Worm (Caenorhabditis elegans) whole organism, young adult: Measurements from ENCODE around the gene nmur-1.
A peak's percentile ranks its signal among the peaks of the same experiment; 100 is the strongest.

Experiments used
- B0336.3 ChIP-seq: fragments of 200-800 bp; sonication (Bioruptor generic); IDR thresholded peaks from 2 replicates; pipeline ENCODE4 v1.3.6; 2022; ENCODE audit warnings: missing genetic modification characterization, missing compliant biosample characterization
- C06A6.2 ChIP-seq: fragments of 200-800 bp; sonication (Bioruptor generic); conservative IDR thresholded peaks from 2 replicates; pipeline ENCODE4 v1.3.6; 2022; ENCODE audit warnings: missing genetic modification characterization, missing compliant biosample characterization
- C17E4.6 ChIP-seq: fragments of 200-800 bp; sonication (Bioruptor generic); IDR thresholded peaks from 2 replicates; pipeline ENCODE4 v1.3.6; 2022; ENCODE audit warnings: missing genetic modification reagents, missing genetic modification characterization, missing compliant biosample characterization
- F22D6.2 ChIP-seq: sonication (generic microtip); optimal IDR thresholded peaks from 2 replicates; lab custom pipeline; 2016; ENCODE audit warnings: mild to moderate bottlenecking, missing genetic modification characterization, missing compliant biosample characterization
- F23B12.7 ChIP-seq: sonication (generic microtip); optimal IDR thresholded peaks from 2 replicates; lab custom pipeline; 2017; ENCODE audit warnings: missing genetic modification characterization, mild to moderate bottlenecking, missing compliant biosample characterization, antibody characterized with exemption, moderate library complexity; ENCODE audit not compliant: insufficient read depth
- F37B4.10 ChIP-seq: fragments of 200-800 bp; sonication (Bioruptor generic); IDR thresholded peaks from 2 replicates; pipeline ENCODE4 v1.3.6; 2022; ENCODE audit warnings: missing genetic modification characterization, missing compliant biosample characterization
- F57C9.4 ChIP-seq: sonication (generic microtip); optimal IDR thresholded peaks from 2 replicates; lab custom pipeline; 2017; ENCODE audit warnings: mild to moderate bottlenecking, missing genetic modification characterization, missing compliant biosample characterization
- T07F8.4 ChIP-seq: sonication (generic microtip); optimal IDR thresholded peaks from 2 replicates; lab custom pipeline; 2016; ENCODE audit warnings: mild to moderate bottlenecking, missing genetic modification characterization, moderate library complexity, missing compliant biosample characterization
- Y79H2A.3 ChIP-seq: fragments of 200-800 bp; sonication (Bioruptor generic); conservative IDR thresholded peaks from 2 replicates; pipeline ENCODE4 v1.3.6; 2022; ENCODE audit warnings: missing genetic modification reagents, missing genetic modification characterization, missing compliant biosample characterization
- Y95B8A.8 ChIP-seq: fragments of 200-800 bp; sonication (Bioruptor generic); IDR thresholded peaks from 2 replicates; pipeline ENCODE4 v1.3.6; 2022; ENCODE audit warnings: missing genetic modification reagents, missing genetic modification characterization, missing compliant biosample characterization
- aptf-3 ChIP-seq: fragments of 200-800 bp; sonication (Bioruptor generic); IDR thresholded peaks from 2 replicates; pipeline ENCODE4 v1.3.6; 2022; ENCODE audit warnings: missing genetic modification characterization, missing compliant biosample characterization
- attf-6 ChIP-seq: fragments of 200-800 bp; sonication (Bioruptor generic); IDR thresholded peaks from 2 replicates; pipeline ENCODE4 v1.3.6; 2022; ENCODE audit warnings: missing genetic modification reagents, missing genetic modification characterization, missing compliant biosample characterization
- bed-1 ChIP-seq: fragments of 200-800 bp; sonication (Bioruptor generic); IDR thresholded peaks from 2 replicates; pipeline ENCODE4 v1.3.6; 2022; ENCODE audit warnings: missing genetic modification reagents, missing genetic modification characterization, missing compliant biosample characterization
- bed-2 ChIP-seq: fragments of 200-800 bp; sonication (Bioruptor generic); IDR thresholded peaks from 2 replicates; pipeline ENCODE4 v1.3.6; 2022; ENCODE audit warnings: missing genetic modification reagents, missing genetic modification characterization, missing compliant biosample characterization
- cebp-2 ChIP-seq: fragments of 200-800 bp; sonication (Bioruptor generic); IDR thresholded peaks from 2 replicates; pipeline ENCODE4 v1.3.6; 2022; ENCODE audit warnings: missing genetic modification characterization, missing compliant biosample characterization
- ceh-100 ChIP-seq: fragments of 200-800 bp; sonication (Bioruptor generic); IDR thresholded peaks from 2 replicates; pipeline ENCODE4 v1.3.6; 2022; ENCODE audit warnings: missing genetic modification reagents, missing genetic modification characterization, missing compliant biosample characterization
- egl-18 ChIP-seq: fragments of 200-800 bp; sonication (Bioruptor generic); IDR thresholded peaks from 2 replicates; pipeline ENCODE4 v1.3.6; 2022; ENCODE audit warnings: missing genetic modification reagents, missing genetic modification characterization, missing compliant biosample characterization
- egl-44 ChIP-seq: fragments of 200-800 bp; sonication (Bioruptor generic); IDR thresholded peaks from 2 replicates; pipeline ENCODE4 v1.3.6; 2022; ENCODE audit warnings: missing genetic modification reagents, missing genetic modification characterization, missing compliant biosample characterization
- egrh-3 ChIP-seq: fragments of 200-800 bp; sonication (Bioruptor generic); IDR thresholded peaks from 2 replicates; pipeline ENCODE4 v1.3.6; 2022; ENCODE audit warnings: missing genetic modification reagents, missing genetic modification characterization, missing compliant biosample characterization
- hlh-12 ChIP-seq: sonication (generic microtip); optimal IDR thresholded peaks from 2 replicates; lab custom pipeline; 2016; ENCODE audit warnings: missing genetic modification characterization, missing compliant biosample characterization
- hlh-26 ChIP-seq: fragments of 200-800 bp; sonication (Bioruptor generic); conservative IDR thresholded peaks from 2 replicates; pipeline ENCODE4 v1.3.6; 2022; ENCODE audit warnings: missing genetic modification reagents, missing genetic modification characterization, missing compliant biosample characterization
- hrde-1 ChIP-seq: sonication (generic microtip); optimal IDR thresholded peaks from 2 replicates; lab custom pipeline; 2016; ENCODE audit warnings: missing genetic modification characterization, mild to moderate bottlenecking, missing compliant biosample characterization, moderate library complexity, missing genotype, missing genetic modification reagents, borderline replicate concordance
- let-526 ChIP-seq: fragments of 200-800 bp; sonication (Bioruptor generic); IDR thresholded peaks from 2 replicates; pipeline ENCODE4 v1.3.6; 2022; ENCODE audit warnings: missing genetic modification reagents, missing genetic modification characterization, missing compliant biosample characterization
- lin-26 ChIP-seq: fragments of 200-800 bp; sonication (Bioruptor generic); IDR thresholded peaks from 2 replicates; pipeline ENCODE4 v1.3.6; 2022; ENCODE audit warnings: missing genetic modification reagents, missing genetic modification characterization, missing compliant biosample characterization
- lin-35 ChIP-seq, 3 experiments: fragments of 150-350 bp in 2 of 3; sonication (generic microtip) in 1 of 3; optimal IDR thresholded peaks; 2 replicates each; lab custom pipeline; 2014 to 2018; ENCODE audit warnings: missing biosample characterization in 3 of 3, missing genetic modification characterization in 3 of 3, missing genetic modification reagents in 3 of 3
- lin-54 ChIP-seq: fragments of 200-800 bp; sonication (Bioruptor generic); optimal IDR thresholded peaks from 2 replicates; lab custom pipeline; 2018; ENCODE audit warnings: mild to moderate bottlenecking, missing genetic modification characterization, missing compliant biosample characterization
- lsy-27 ChIP-seq: sonication (generic microtip); optimal IDR thresholded peaks from 2 replicates; lab custom pipeline; 2017; ENCODE audit warnings: missing genetic modification characterization, mild to moderate bottlenecking, missing compliant biosample characterization, antibody characterized with exemption, missing genotype, borderline replicate concordance; ENCODE audit not compliant: insufficient read depth
- nfyb-1 ChIP-seq: fragments of 200-800 bp; sonication (Bioruptor generic); IDR thresholded peaks from 2 replicates; pipeline ENCODE4 v1.3.6; 2022; ENCODE audit warnings: missing genetic modification reagents, missing genetic modification characterization, missing compliant biosample characterization
- nhr-90 ChIP-seq: sonication (generic microtip); optimal IDR thresholded peaks from 2 replicates; lab custom pipeline; 2016; ENCODE audit warnings: missing genotype, mild to moderate bottlenecking, missing genetic modification characterization, missing compliant biosample characterization
- repo-1 ChIP-seq: sonication (generic microtip); optimal IDR thresholded peaks from 2 replicates; lab custom pipeline; 2017; ENCODE audit warnings: mild to moderate bottlenecking, missing genetic modification characterization, missing compliant biosample characterization
- rpc-1 ChIP-seq, 2 experiments: fragments of 150-350 bp in 1 of 2; sonication (generic microtip) in 1 of 2; optimal IDR thresholded peaks; 2 replicates each; lab custom pipeline; 2014 to 2018; ENCODE audit warnings: missing biosample characterization in 1 of 2, missing genetic modification characterization in 1 of 2, missing genetic modification reagents in 1 of 2, missing genotype in 1 of 2
- sea-2 ChIP-seq: fragments of 200-800 bp; sonication (Bioruptor generic); IDR thresholded peaks from 2 replicates; pipeline ENCODE4 v1.3.6; 2022; ENCODE audit warnings: missing genetic modification characterization, missing compliant biosample characterization
- snpc-1.3 ChIP-seq: sonication (generic microtip); optimal IDR thresholded peaks from 2 replicates; lab custom pipeline; 2017; ENCODE audit warnings: missing genetic modification characterization, mild to moderate bottlenecking, missing compliant biosample characterization, antibody characterized with exemption, moderate library complexity, missing genotype, missing genetic modification reagents; ENCODE audit not compliant: insufficient read depth
- snpc-3.4 ChIP-seq: sonication (generic microtip); optimal IDR thresholded peaks from 2 replicates; lab custom pipeline; 2017; ENCODE audit warnings: missing genetic modification characterization, mild to moderate bottlenecking, missing compliant biosample characterization, antibody characterized with exemption, moderate library complexity, missing genotype, missing genetic modification reagents
- somi-1 ChIP-seq: fragments of 200-800 bp; sonication (Bioruptor generic); optimal IDR thresholded peaks from 2 replicates; lab custom pipeline; 2018; ENCODE audit warnings: mild to moderate bottlenecking, missing genetic modification characterization, missing compliant biosample characterization
- tlf-1 ChIP-seq: fragments of 200-800 bp; sonication (Bioruptor generic); optimal IDR thresholded peaks from 2 replicates; lab custom pipeline; 2018; ENCODE audit warnings: mild to moderate bottlenecking, missing genetic modification characterization, missing compliant biosample characterization
- unc-62 ChIP-seq: fragments of 150-350 bp; optimal IDR thresholded peaks from 2 replicates; lab custom pipeline; 2014; ENCODE audit warnings: missing biosample characterization, missing genetic modification reagents, missing genetic modification characterization
- xnd-1 ChIP-seq: sonication (generic microtip); optimal IDR thresholded peaks from 2 replicates; lab custom pipeline; 2016; ENCODE audit warnings: missing genotype, missing genetic modification reagents, missing genetic modification characterization, missing compliant biosample characterization
- zfh-2 ChIP-seq: fragments of 200-800 bp; sonication (Bioruptor generic); conservative IDR thresholded peaks from 2 replicates; pipeline ENCODE4 v1.3.6; 2022; ENCODE audit warnings: missing genetic modification reagents, missing genetic modification characterization, missing compliant biosample characterization

Gene nmur-1

DNA sequence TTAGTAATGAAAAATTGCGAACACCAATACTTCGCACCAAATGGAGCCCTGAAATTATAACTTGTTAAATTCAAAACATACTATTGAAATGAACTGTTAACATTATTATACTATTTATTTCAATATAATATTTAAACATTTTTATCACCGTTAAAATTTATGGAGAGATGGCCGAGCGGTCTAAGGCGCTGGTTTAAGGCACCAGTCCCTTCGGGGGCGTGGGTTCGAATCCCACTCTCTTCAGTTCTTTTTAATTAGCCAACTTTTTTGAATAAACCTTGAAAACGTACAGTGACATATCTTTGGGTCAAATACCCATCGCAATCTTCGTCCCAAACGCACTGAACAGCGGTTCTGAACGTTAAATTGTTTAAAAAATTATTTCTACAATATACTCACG is 41.4 kb upstream of the nmur-1 start (continued):
- no peak for TF ChIP-seq F22D6.2 (tag; lab: Kevin White, UChicago)
- TF ChIP-seq let-526 (GFP tag; lab: Robert Waterston, UW) = no peak
- no peak for TF ChIP-seq F23B12.7 (tag; lab: Kevin White, UChicago)
- no peak for TF ChIP-seq attf-6 (GFP tag; lab: Robert Waterston, UW)
- no peak for TF ChIP-seq sea-2 (GFP tag; lab: Robert Waterston, UW)
- no peak for TF ChIP-seq bed-1 (GFP tag; lab: Robert Waterston, UW)
- TF ChIP-seq C06A6.2 = no peak
- TF ChIP-seq nhr-90 = peak; percentile 59
- no peak for TF ChIP-seq unc-62 (GFP tag; lab: Kevin White, UChicago)
- TF ChIP-seq zfh-2 (GFP tag; lab: Robert Waterston, UW) = no peak
- TF ChIP-seq snpc-1.3 (tag; lab: Kevin White, UChicago) = peak; percentile 37
- peak; percentile 35 for TF ChIP-seq repo-1 (tag; lab: Kevin White, UChicago)
- TF ChIP-seq lin-35 (GFP tag; optimal IDR thresholded peaks at IDR 0.05; lab: Kevin White, UChicago) = peak in 1 of 3 experiments; percentile 11
- 0 out of 2 replicates have a peak, but pooled peaks have one; percentile 58 for TF ChIP-seq egl-44
- no peak for TF ChIP-seq xnd-1
- no peak for TF ChIP-seq B0336.3
- TF ChIP-seq lin-54 = peak; percentile 39
- TF ChIP-seq aptf-3 (GFP tag; lab: Robert Waterston, UW) = 0 out of 2 replicates have a peak, but pooled peaks have one; percentile 32
- TF ChIP-seq egl-18 = no peak
- peak; percentile 65 for TF ChIP-seq snpc-3.4 (tag; lab: Kevin White, UChicago)
- no peak for TF ChIP-seq tlf-1 (GFP tag; lab: Kevin White, UChicago)
- TF ChIP-seq bed-2 (GFP tag; lab: Robert Waterston, UW) = no peak
- TF ChIP-seq C17E4.6 = no peak
- no peak for TF ChIP-seq hlh-26 (GFP tag; lab: Robert Waterston, UW)
- 0 out of 2 replicates have a peak, but pooled peaks have one; percentile 7 for TF ChIP-seq egrh-3
- peak; percentile 6 for TF ChIP-seq F57C9.4 (tag; lab: Kevin White, UChicago)
- no peak for TF ChIP-seq F37B4.10 (GFP tag; lab: Robert Waterston, UW)
- TF ChIP-seq somi-1 (GFP tag; lab: Kevin White, UChicago) = no peak
- no peak for TF ChIP-seq ceh-100 (GFP tag; lab: Robert Waterston, UW)
- TF ChIP-seq Y79H2A.3 (GFP tag; lab: Robert Waterston, UW) = no peak
- TF ChIP-seq lin-26 = peak; percentile 75; the same call in 1 of the 2 replicates
- no peak for TF ChIP-seq nfyb-1
- TF ChIP-seq rpc-1 (optimal IDR thresholded peaks at IDR 0.05; lab: Kevin White, UChicago) = peak; percentile 82
- TF ChIP-seq rpc-1 (tag; optimal IDR thresholded peaks at IDR 0.05; lab: Kevin White, UChicago) = peak; percentile 91
- peak; percentile 13 for TF ChIP-seq hlh-12 (tag; lab: Kevin White, UChicago)
- TF ChIP-seq lsy-27 (tag; lab: Kevin White, UChicago) = no peak
- TF ChIP-seq cebp-2 (GFP tag; lab: Robert Waterston, UW) = no peak
- no peak for TF ChIP-seq Y95B8A.8 (GFP tag; lab: Robert Waterston, UW)
- TF ChIP-seq hrde-1 (tag; lab: Kevin White, UChicago) = no peak
- TF ChIP-seq T07F8.4 (tag; lab: Kevin White, UChicago) = no peak
- TF ChIP-seq, all 124 proteins: peak for 42
